Worm (Caenorhabditis elegans): Measurements from ENCODE around the gene F22B7.1.

DNA sequence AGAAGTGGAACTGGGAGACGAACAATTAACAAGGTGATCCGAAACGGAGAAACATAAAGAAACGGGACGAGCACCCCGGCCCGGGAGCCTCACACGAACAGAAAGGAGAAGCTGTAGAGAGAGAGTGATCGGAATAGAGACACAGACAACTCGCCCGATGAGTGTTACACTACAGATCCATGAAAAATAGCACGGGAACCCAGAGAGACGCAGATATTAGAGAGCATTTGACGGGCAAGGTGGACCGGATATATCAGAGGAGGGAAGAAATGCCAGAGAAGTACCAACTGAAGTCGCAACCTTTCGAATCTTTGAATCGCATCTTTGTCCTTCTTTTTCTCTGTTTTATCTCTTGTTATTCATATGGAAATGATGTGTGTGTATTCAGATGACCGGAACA, 19.3 kb downstream of the F22B7.1 start, which contains the start of gene anmt-1:
- TF ChIP-seq nhr-11 (tag; optimal IDR thresholded peaks at IDR 0.05) (no peak), mep-1 (tag; optimal IDR thresholded peaks at IDR 0.05) (no peak), nhr-47 (tag; optimal IDR thresholded peaks at IDR 0.05) (no peak), skn-1 (tag; optimal IDR thresholded peaks at IDR 0.05) (no peak)

Measured in whole organism, L1 larva.